Worm (Caenorhabditis elegans) whole organism, L2 larva: ENCODE results near the gene fbxl-1.

Experiments
- C34F6.9 ChIP-seq: fragments of 150-350 bp; optimal IDR thresholded peaks from 2 replicates; lab custom pipeline; 2014; ENCODE audit warnings: missing biosample characterization, missing genetic modification characterization
- R02D3.7 ChIP-seq: fragments of 150-350 bp; optimal IDR thresholded peaks from 2 replicates; lab custom pipeline; 2014; ENCODE audit warnings: missing biosample characterization, missing genetic modification characterization
- Y55F3AM.14 ChIP-seq: fragments of 200-800 bp; sonication (Bioruptor generic); optimal IDR thresholded peaks from 2 replicates; lab custom pipeline; 2018; ENCODE audit warnings: mild to moderate bottlenecking, missing genetic modification characterization, missing compliant biosample characterization
- ZK546.5 ChIP-seq: sonication (generic microtip); optimal IDR thresholded peaks from 2 replicates; lab custom pipeline; 2017; ENCODE audit warnings: missing biosample characterization, missing genetic modification characterization
- alr-1 ChIP-seq: fragments of 150-350 bp; optimal IDR thresholded peaks from 2 replicates; lab custom pipeline; 2014; ENCODE audit warnings: missing biosample characterization, missing genetic modification characterization
- aly-2 ChIP-seq: fragments of 150-350 bp; optimal IDR thresholded peaks from 2 replicates; lab custom pipeline; 2014; ENCODE audit warnings: missing biosample characterization, missing genetic modification characterization
- ama-1 ChIP-seq: fragments of 150-350 bp; optimal IDR thresholded peaks from 2 replicates; lab custom pipeline; 2018; ENCODE audit warnings: inconsistent platforms
- ceh-16 ChIP-seq: fragments of 150-350 bp; optimal IDR thresholded peaks from 2 replicates; lab custom pipeline; 2014; ENCODE audit warnings: missing biosample characterization, missing genetic modification characterization
- ceh-82 ChIP-seq: fragments of 150-350 bp; optimal IDR thresholded peaks from 2 replicates; lab custom pipeline; 2014; ENCODE audit warnings: missing biosample characterization, missing genetic modification characterization
- crh-2 ChIP-seq: sonication (generic microtip); optimal IDR thresholded peaks from 2 replicates; lab custom pipeline; 2017; ENCODE audit warnings: missing biosample characterization, missing genetic modification characterization
- dmd-4 ChIP-seq: sonication (generic microtip); optimal IDR thresholded peaks from 2 replicates; lab custom pipeline; 2017; ENCODE audit warnings: missing biosample characterization, missing genetic modification characterization
- egl-27 ChIP-seq: sonication (generic microtip); optimal IDR thresholded peaks from 3 replicates; lab custom pipeline; 2017; ENCODE audit warnings: missing biosample characterization, missing genetic modification reagents, missing genetic modification characterization
- elt-1 ChIP-seq: fragments of 150-350 bp; optimal IDR thresholded peaks from 2 replicates; lab custom pipeline; 2014; ENCODE audit warnings: missing biosample characterization, missing genetic modification characterization
- elt-3 ChIP-seq: sonication (generic microtip); optimal IDR thresholded peaks from 2 replicates; lab custom pipeline; 2017; ENCODE audit warnings: missing biosample characterization, missing genetic modification characterization
- fos-1 ChIP-seq: fragments of 150-350 bp; optimal IDR thresholded peaks from 2 replicates; lab custom pipeline; 2014; ENCODE audit warnings: missing biosample characterization, missing genetic modification characterization
- gmeb-1 ChIP-seq: fragments of 150-350 bp; optimal IDR thresholded peaks from 2 replicates; lab custom pipeline; 2014; ENCODE audit warnings: missing biosample characterization, missing genetic modification characterization
- lin-11 ChIP-seq: fragments of 150-350 bp; sonication (generic microtip); optimal IDR thresholded peaks from 2 replicates; lab custom pipeline; 2014; ENCODE audit warnings: missing biosample characterization, missing genetic modification characterization, inconsistent platforms, mixed read lengths
- lin-39 ChIP-seq: fragments of 150-350 bp; optimal IDR thresholded peaks from 2 replicates; lab custom pipeline; 2014; ENCODE audit warnings: missing biosample characterization, missing genetic modification reagents, missing genetic modification characterization
- lsy-2 ChIP-seq, 2 experiments: fragments of 150-350 bp in 1 of 2; sonication (generic microtip) in 1 of 2; optimal IDR thresholded peaks; 2 replicates each; lab custom pipeline; 2014 to 2017; ENCODE audit warnings: missing biosample characterization in 2 of 2, missing genetic modification characterization in 2 of 2
- mbf-1 ChIP-seq: sonication (generic microtip); optimal IDR thresholded peaks from 2 replicates; lab custom pipeline; 2017; ENCODE audit warnings: missing biosample characterization, missing genetic modification characterization
- mdl-1 ChIP-seq, 2 experiments: fragments of 150-350 bp in 1 of 2; sonication (generic microtip) in 1 of 2; optimal IDR thresholded peaks; 2 replicates each; lab custom pipeline; 2017; ENCODE audit warnings: missing biosample characterization in 2 of 2, missing genetic modification characterization in 2 of 2
- nhr-10 ChIP-seq: sonication (generic microtip); optimal IDR thresholded peaks from 2 replicates; lab custom pipeline; 2017; ENCODE audit warnings: missing biosample characterization, missing genetic modification characterization
- nhr-12 ChIP-seq: fragments of 150-350 bp; optimal IDR thresholded peaks from 2 replicates; lab custom pipeline; 2014; ENCODE audit warnings: missing biosample characterization, missing genetic modification characterization
- nhr-129 ChIP-seq: fragments of 150-350 bp; optimal IDR thresholded peaks from 2 replicates; lab custom pipeline; 2014; ENCODE audit warnings: missing biosample characterization, missing genetic modification characterization
- nhr-21 ChIP-seq: fragments of 150-350 bp; optimal IDR thresholded peaks from 2 replicates; lab custom pipeline; 2014; ENCODE audit warnings: missing biosample characterization, missing genetic modification characterization
- nhr-23 ChIP-seq: fragments of 150-350 bp; optimal IDR thresholded peaks from 2 replicates; lab custom pipeline; 2014; ENCODE audit warnings: missing biosample characterization, missing genetic modification reagents, missing genetic modification characterization
- nhr-237 ChIP-seq: fragments of 150-350 bp; optimal IDR thresholded peaks from 2 replicates; lab custom pipeline; 2014; ENCODE audit warnings: missing biosample characterization, missing genetic modification characterization
- nhr-25 ChIP-seq: fragments of 150-350 bp; sonication (generic microtip); optimal IDR thresholded peaks from 3 replicates; lab custom pipeline; 2014; ENCODE audit warnings: missing biosample characterization, missing genetic modification characterization
- nhr-77 ChIP-seq: fragments of 150-350 bp; optimal IDR thresholded peaks from 2 replicates; lab custom pipeline; 2014; ENCODE audit warnings: missing biosample characterization, missing genetic modification characterization
- sem-4 ChIP-seq: fragments of 150-350 bp; optimal IDR thresholded peaks from 2 replicates; lab custom pipeline; 2014; ENCODE audit warnings: missing biosample characterization, missing genetic modification reagents, missing genetic modification characterization
- skn-1 ChIP-seq: sonication (generic microtip); optimal IDR thresholded peaks from 2 replicates; lab custom pipeline; 2017; ENCODE audit warnings: missing biosample characterization, missing genetic modification characterization
- sma-3 ChIP-seq: sonication (generic microtip); optimal IDR thresholded peaks from 2 replicates; lab custom pipeline; 2016; ENCODE audit warnings: missing genetic modification reagents, missing genetic modification characterization, missing compliant biosample characterization
- sma-9 ChIP-seq, 2 experiments: fragments of 150-350 bp in 1 of 2; sonication (generic microtip) in 1 of 2; optimal IDR thresholded peaks; 2 replicates each; lab custom pipeline; 2014 to 2016; ENCODE audit warnings: missing genetic modification characterization in 2 of 2, mild to moderate bottlenecking in 1 of 2, missing biosample characterization in 1 of 2, missing compliant biosample characterization in 1 of 2, missing genetic modification reagents in 1 of 2, moderate library complexity in 1 of 2
- snpc-4 ChIP-seq: fragments of 150-350 bp; optimal IDR thresholded peaks from 2 replicates; lab custom pipeline; 2014; ENCODE audit warnings: missing biosample characterization, missing genetic modification characterization
- unc-39 ChIP-seq: fragments of 150-350 bp; optimal IDR thresholded peaks from 2 replicates; lab custom pipeline; 2014; ENCODE audit warnings: missing biosample characterization, missing genetic modification characterization
- unc-55 ChIP-seq: fragments of 150-350 bp; sonication (generic microtip); optimal IDR thresholded peaks from 3 replicates; lab custom pipeline; 2014; ENCODE audit warnings: missing biosample characterization, missing genetic modification reagents, missing genetic modification characterization
- unc-62 ChIP-seq: fragments of 150-350 bp; optimal IDR thresholded peaks from 2 replicates; lab custom pipeline; 2014; ENCODE audit warnings: missing biosample characterization, missing genetic modification reagents, missing genetic modification characterization
- zag-1 ChIP-seq: fragments of 150-350 bp; optimal IDR thresholded peaks from 2 replicates; lab custom pipeline; 2014; ENCODE audit warnings: missing biosample characterization, missing genetic modification characterization
- ztf-1 ChIP-seq: fragments of 200-800 bp; sonication (Bioruptor generic); conservative IDR thresholded peaks from 2 replicates; pipeline ENCODE4 v1.3.6; 2022; ENCODE audit warnings: missing genetic modification characterization, missing compliant biosample characterization
- ztf-11 ChIP-seq: sonication (generic microtip); optimal IDR thresholded peaks from 2 replicates; lab custom pipeline; 2017; ENCODE audit warnings: missing biosample characterization, missing genetic modification characterization
- ztf-4 ChIP-seq: fragments of 150-350 bp; optimal IDR thresholded peaks from 2 replicates; lab custom pipeline; 2014; ENCODE audit warnings: missing biosample characterization, missing genetic modification characterization

fbxl-1 gene

ce11 chrIII:8268296-8268695 lies 40.7 kb downstream of the fbxl-1 start, which contains the start of the genes F09G8.7 and crn-7:
TSS of gene F09G8.7 (minus strand) at chrIII:8268355.
TSS of gene crn-7 (plus strand) at chrIII:8268531.
- no peak for TF ChIP-seq lin-39 (tag; lab: Kevin White, UChicago)
- peak; percentile 8 for TF ChIP-seq unc-55 (GFP tag; lab: Kevin White, UChicago)
- TF ChIP-seq fos-1: peak; percentile 20
- peak; percentile 64 for TF ChIP-seq C34F6.9
- no peak for TF ChIP-seq nhr-10
- peak in 1 of 2 experiments; percentile 47 for TF ChIP-seq lsy-2 (tag; optimal IDR thresholded peaks at IDR 0.05; lab: Kevin White, UChicago)
- TF ChIP-seq nhr-129 (tag; lab: Kevin White, UChicago): peak; percentile 51

- TF ChIP-seq lin-11 (tag; lab: Kevin White, UChicago) (no peak), C34F6.9 (no peak), fos-1 (no peak), R02D3.7 (tag; lab: Kevin White, UChicago) (no peak), egl-27 (tag; lab: Kevin White, UChicago) (no peak), ama-1 (no peak), nhr-23 (tag; lab: Kevin White, UChicago) (no peak), gmeb-1 (no peak), nhr-237 (tag; lab: Kevin White, UChicago) (no peak), sem-4 (tag; lab: Kevin White, UChicago) (no peak), ceh-82 (no peak), zag-1 (no peak), crh-2 (no peak), nhr-10 (no peak), sma-9 (GFP tag; optimal IDR thresholded peaks at IDR 0.05; lab: Kevin White, UChicago) (no peak), sma-9 (tag; optimal IDR thresholded peaks at IDR 0.05; lab: Kevin White, UChicago) (no peak), nhr-129 (tag; lab: Kevin White, UChicago) (no peak), aly-2 (tag; lab: Kevin White, UChicago) (no peak), Y55F3AM.14 (no peak)
- TF ChIP-seq, all 48 proteins: peak for 0
These were observed 44.1 kb downstream of the fbxl-1 start, which contains the start of the genes mps-4 and F09G8.10 for ce11 chrIII:8271676-8272225. TSS of gene mps-4 (minus strand) at chrIII:8271776. TSS of gene F09G8.10 (minus strand) at chrIII:8272175.

ce11 chrIII:8275871-8276270 lies 48.2 kb downstream of the fbxl-1 start, which contains the start of gene clec-160:
TSS of gene clec-160 (minus strand) at chrIII:8275971.
- TF ChIP-seq sma-3 (no peak), elt-3 (tag; lab: Kevin White, UChicago) (no peak), fos-1 (no peak), alr-1 (no peak), unc-39 (tag; lab: Kevin White, UChicago) (no peak)

- TF ChIP-seq crh-2 (no peak), nhr-21 (no peak), dmd-4 (tag; lab: Kevin White, UChicago) (no peak), sem-4 (tag; lab: Kevin White, UChicago) (no peak), unc-62 (GFP tag; lab: Kevin White, UChicago) (no peak), ztf-1 (GFP tag; lab: Robert Waterston, UW) (no peak), ceh-82 (no peak), nhr-23 (tag; lab: Kevin White, UChicago) (no peak), gmeb-1 (no peak), ZK546.5 (tag; lab: Kevin White, UChicago) (no peak), elt-3 (tag; lab: Kevin White, UChicago) (no peak), zag-1 (no peak), ama-1 (no peak), fos-1 (no peak), skn-1 (tag; lab: Kevin White, UChicago) (no peak), ztf-4 (tag; lab: Kevin White, UChicago) (no peak), elt-1 (tag; lab: Kevin White, UChicago) (no peak), mdl-1 (tag; optimal IDR thresholded peaks at IDR 0.05; lab: Kevin White, UChicago) (no peak), sma-3 (no peak), lsy-2 (tag; optimal IDR thresholded peaks at IDR 0.05; lab: Kevin White, UChicago) (no peak)
These were observed 51.2 kb downstream of the fbxl-1 start, which contains the start of gene mig-10 for ce11 chrIII:8278801-8279200. TSS of gene mig-10 (plus strand) at chrIII:8279101.

ce11 chrIII:8279567-8279966 lies 51.9 kb downstream of the fbxl-1 start:
- TF ChIP-seq nhr-77: no peak
- TF ChIP-seq ztf-11 (tag; lab: Kevin White, UChicago): no peak
- no peak for TF ChIP-seq nhr-12 (tag; lab: Kevin White, UChicago)
- no peak for TF ChIP-seq alr-1
- no peak for TF ChIP-seq ama-1
- TF ChIP-seq ceh-82: no peak
- no peak for TF ChIP-seq ZK546.5 (tag; lab: Kevin White, UChicago)
- TF ChIP-seq nhr-25: no peak
- TF ChIP-seq nhr-129 (tag; lab: Kevin White, UChicago): no peak
- no peak for TF ChIP-seq nhr-21
- TF ChIP-seq mbf-1: no peak
- no peak for TF ChIP-seq snpc-4 (tag; lab: Kevin White, UChicago)
- no peak for TF ChIP-seq lsy-2 (tag; optimal IDR thresholded peaks at IDR 0.05; lab: Kevin White, UChicago)
- no peak for TF ChIP-seq ceh-16 (tag; lab: Kevin White, UChicago)
- TF ChIP-seq unc-62 (GFP tag; lab: Kevin White, UChicago): no peak
- no peak for TF ChIP-seq Y55F3AM.14
- TF ChIP-seq unc-39 (tag; lab: Kevin White, UChicago): no peak
- TF ChIP-seq mdl-1 (tag; optimal IDR thresholded peaks at IDR 0.05; lab: Kevin White, UChicago): no peak
- TF ChIP-seq lin-11 (tag; lab: Kevin White, UChicago): no peak
- TF ChIP-seq gmeb-1: no peak
